Fruit fly (Drosophila melanogaster): ENCODE results near the gene CG14551.

Gene CG14551

dm6 chr3R:26062911-26063310 lies at the start of gene CG14551:
TSS of gene CG14551 (minus strand) at chr3R:26063011.
- no peak for TF ChIP-seq CG14711 (tag; optimal IDR thresholded peaks at IDR 0.05)
- TF ChIP-seq bab1 (GFP tag; optimal IDR thresholded peaks at IDR 0.05) = no peak
- TF ChIP-seq CG12768 (GFP tag; optimal IDR thresholded peaks at IDR 0.05) = no peak
- no peak for TF ChIP-seq CG11617 (GFP tag; optimal IDR thresholded peaks at IDR 0.05)
- TF ChIP-seq kay (GFP tag; ENCODE audit: borderline replicate concordance) = no peak
- no peak for TF ChIP-seq cnc (optimal IDR thresholded peaks at IDR 0.05)
- TF ChIP-seq Hr96 (GFP tag; optimal IDR thresholded peaks at IDR 0.05) = no peak

DNA sequence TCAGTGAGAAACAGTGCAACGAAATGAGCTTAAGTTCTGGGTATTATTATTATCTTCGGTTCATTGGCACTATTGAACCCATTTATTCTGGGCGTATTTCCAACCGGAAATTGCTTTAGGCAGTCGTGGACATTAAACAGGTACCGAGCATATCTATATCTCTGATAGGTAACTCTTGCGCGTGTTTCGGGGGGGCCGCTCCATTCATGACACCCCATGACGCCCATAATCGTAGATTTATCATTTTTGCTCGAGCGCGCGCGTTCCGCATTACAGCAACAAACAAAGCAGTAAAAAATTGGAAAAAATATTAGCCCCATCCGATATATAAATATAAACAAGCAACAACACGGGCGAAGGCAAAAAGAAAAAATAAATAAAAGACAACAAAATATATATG lies 45.6 kb upstream of the CG14551 start:
- TF ChIP-seq kay (GFP tag; ENCODE audit: borderline replicate concordance) (no peak), CG5204 (GFP tag; optimal IDR thresholded peaks at IDR 0.05) (no peak), cnc (optimal IDR thresholded peaks at IDR 0.05) (no peak), Hr96 (GFP tag; optimal IDR thresholded peaks at IDR 0.05) (no peak), Clk (GFP tag; optimal IDR thresholded peaks at IDR 0.05) (no peak), CG7101 (tag; optimal IDR thresholded peaks at IDR 0.05) (no peak), toe (GFP tag; optimal IDR thresholded peaks at IDR 0.05) (no peak), CG11617 (GFP tag; optimal IDR thresholded peaks at IDR 0.05) (no peak), pad (GFP tag; optimal IDR thresholded peaks at IDR 0.05) (no peak), Mnt (GFP tag; optimal IDR thresholded peaks at IDR 0.05) (no peak), CG12768 (GFP tag; optimal IDR thresholded peaks at IDR 0.05) (no peak), ovo (GFP tag; optimal IDR thresholded peaks at IDR 0.05) (no peak), CG1620 (GFP tag; optimal IDR thresholded peaks at IDR 0.05) (no peak), CG33017 (tag; optimal IDR thresholded peaks at IDR 0.05) (no peak), CG7045 (GFP tag; optimal IDR thresholded peaks at IDR 0.05) (no peak), cic (GFP tag; optimal IDR thresholded peaks at IDR 0.05) (no peak), tj (GFP tag; optimal IDR thresholded peaks at IDR 0.05) (no peak), Crg-1 (GFP tag; optimal IDR thresholded peaks at IDR 0.05) (no peak), CG14711 (tag; optimal IDR thresholded peaks at IDR 0.05) (no peak)

DNA sequence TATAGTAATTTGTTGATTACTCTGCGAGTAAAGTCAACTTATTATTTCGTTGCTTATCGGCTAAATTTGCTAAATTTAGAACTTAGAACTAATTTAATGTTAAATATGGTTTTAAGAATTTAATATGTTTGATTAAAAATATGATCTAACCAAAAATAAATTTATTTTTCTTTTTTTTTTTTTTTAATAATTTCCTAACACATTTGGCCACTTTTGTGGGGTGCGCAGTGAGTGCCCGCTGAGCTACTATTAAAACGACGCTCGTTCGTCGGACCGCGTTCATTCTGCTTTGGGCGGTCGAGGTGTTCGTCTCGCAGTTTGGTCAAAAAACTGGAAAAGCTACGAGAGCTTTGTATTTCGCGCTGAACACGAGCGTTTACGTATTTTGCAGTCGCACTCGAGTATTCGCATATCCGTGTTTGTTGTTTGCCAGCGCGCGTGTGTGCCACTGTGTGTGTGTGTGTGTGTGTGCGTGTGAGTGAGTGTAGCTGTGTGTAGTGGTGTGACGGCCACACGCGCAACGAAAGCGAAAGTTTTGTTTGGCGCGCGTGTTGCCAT lies 43.9 kb upstream of the CG14551 start, which contains the start of gene Cipc:
TSS of gene Cipc (plus strand) at position 274 of the 558 bp plus-strand sequence.
- TF ChIP-seq Mnt (GFP tag; optimal IDR thresholded peaks at IDR 0.05) (peak; percentile 96), Crg-1 (GFP tag; optimal IDR thresholded peaks at IDR 0.05) (peak; percentile 34), Hr96 (GFP tag; optimal IDR thresholded peaks at IDR 0.05) (peak; percentile 14), CG7045 (GFP tag; optimal IDR thresholded peaks at IDR 0.05) (peak; percentile 81), CG14711 (tag; optimal IDR thresholded peaks at IDR 0.05) (peak; percentile 76), ovo (GFP tag; optimal IDR thresholded peaks at IDR 0.05) (peak; percentile 63), kay (GFP tag; ENCODE audit: borderline replicate concordance) (peak; percentile 90), cic (GFP tag; optimal IDR thresholded peaks at IDR 0.05) (peak; percentile 95), tj (GFP tag; optimal IDR thresholded peaks at IDR 0.05) (peak; percentile 85), bab1 (GFP tag; optimal IDR thresholded peaks at IDR 0.05) (peak; percentile 55), CG7101 (tag; optimal IDR thresholded peaks at IDR 0.05) (peak; percentile 83), CG11617 (GFP tag; optimal IDR thresholded peaks at IDR 0.05) (peak; percentile 86), toe (GFP tag; optimal IDR thresholded peaks at IDR 0.05) (peak; percentile 70), cnc (optimal IDR thresholded peaks at IDR 0.05) (no peak), CG1620 (GFP tag; optimal IDR thresholded peaks at IDR 0.05) (peak; percentile 21), CG12768 (GFP tag; optimal IDR thresholded peaks at IDR 0.05) (peak; percentile 85), CG5204 (GFP tag; optimal IDR thresholded peaks at IDR 0.05) (no peak), Clk (GFP tag; optimal IDR thresholded peaks at IDR 0.05) (peak; percentile 43), CG33017 (tag; optimal IDR thresholded peaks at IDR 0.05) (peak; percentile 89), pad (GFP tag; optimal IDR thresholded peaks at IDR 0.05) (peak; percentile 58)

- TF ChIP-seq tj (GFP tag; optimal IDR thresholded peaks at IDR 0.05) = no peak
- no peak for TF ChIP-seq Clk (GFP tag; optimal IDR thresholded peaks at IDR 0.05)
- TF ChIP-seq Hr96 (GFP tag; optimal IDR thresholded peaks at IDR 0.05) = no peak
- no peak for TF ChIP-seq cic (GFP tag; optimal IDR thresholded peaks at IDR 0.05)
- no peak for TF ChIP-seq bab1 (GFP tag; optimal IDR thresholded peaks at IDR 0.05)
- peak; percentile 47 for TF ChIP-seq CG33017 (tag; optimal IDR thresholded peaks at IDR 0.05)
- no peak for TF ChIP-seq CG11617 (GFP tag; optimal IDR thresholded peaks at IDR 0.05)
- peak; percentile 65 for TF ChIP-seq CG14711 (tag; optimal IDR thresholded peaks at IDR 0.05)
- peak; percentile 23 for TF ChIP-seq CG12768 (GFP tag; optimal IDR thresholded peaks at IDR 0.05)
- no peak for TF ChIP-seq cnc (optimal IDR thresholded peaks at IDR 0.05)
- TF ChIP-seq CG7101 (tag; optimal IDR thresholded peaks at IDR 0.05) = peak; percentile 25
- peak; percentile 72 for TF ChIP-seq kay (GFP tag; ENCODE audit: borderline replicate concordance)
- no peak for TF ChIP-seq CG5204 (GFP tag; optimal IDR thresholded peaks at IDR 0.05)
- no peak for TF ChIP-seq CG1620 (GFP tag; optimal IDR thresholded peaks at IDR 0.05)
- TF ChIP-seq CG7045 (GFP tag; optimal IDR thresholded peaks at IDR 0.05) = no peak
- TF ChIP-seq toe (GFP tag; optimal IDR thresholded peaks at IDR 0.05) = no peak
- no peak for TF ChIP-seq Crg-1 (GFP tag; optimal IDR thresholded peaks at IDR 0.05)
- no peak for TF ChIP-seq ovo (GFP tag; optimal IDR thresholded peaks at IDR 0.05)
- TF ChIP-seq pad (GFP tag; optimal IDR thresholded peaks at IDR 0.05) = no peak
- peak; percentile 57 for TF ChIP-seq Mnt (GFP tag; optimal IDR thresholded peaks at IDR 0.05)
Observed at dm6 chr3R:26105924-26106494, 43.2 kb upstream of the CG14551 start.

dm6 chr3R:26105407-26105806 lies 42.6 kb upstream of the CG14551 start:
- peak; percentile 19 for TF ChIP-seq kay (GFP tag; ENCODE audit: borderline replicate concordance)
- no peak for TF ChIP-seq CG12768 (GFP tag; optimal IDR thresholded peaks at IDR 0.05)
- TF ChIP-seq ovo (GFP tag; optimal IDR thresholded peaks at IDR 0.05) = no peak
- TF ChIP-seq cic (GFP tag; optimal IDR thresholded peaks at IDR 0.05) = no peak
- TF ChIP-seq CG14711 (tag; optimal IDR thresholded peaks at IDR 0.05) = no peak

DNA sequence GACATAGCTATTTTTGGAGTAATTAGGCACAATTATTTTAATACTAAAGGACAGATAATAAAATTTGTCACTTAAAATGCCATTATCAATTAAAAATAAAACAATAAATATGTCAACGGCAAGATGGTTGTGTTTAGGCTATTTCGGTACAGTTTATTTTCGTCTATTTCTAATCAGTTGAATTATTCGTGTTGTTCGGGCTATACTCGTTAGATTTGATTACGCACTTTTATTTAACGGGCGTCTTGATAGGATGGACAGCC lies 42.3 kb upstream of the CG14551 start:
- no peak for TF ChIP-seq cic (GFP tag; optimal IDR thresholded peaks at IDR 0.05)
- TF ChIP-seq tj (GFP tag; optimal IDR thresholded peaks at IDR 0.05) = peak; percentile 40

Data from whole organism, adult.